Worm (Caenorhabditis elegans) whole organism, young adult: ENCODE measurements around the gene oac-30.

ENCODE experiments used
- C17E4.6 ChIP-seq: fragments of 200-800 bp; sonication (Bioruptor generic); IDR thresholded peaks from 2 replicates; pipeline ENCODE4 v1.3.6; 2022; ENCODE audit warnings: missing genetic modification reagents, missing genetic modification characterization, missing compliant biosample characterization
- F55B11.4 ChIP-seq: sonication (generic microtip); optimal IDR thresholded peaks from 2 replicates; lab custom pipeline; 2016; ENCODE audit warnings: missing compliant biosample characterization, missing genetic modification characterization, borderline replicate concordance; ENCODE audit not compliant: insufficient read depth
- atf-7 ChIP-seq: sonication (generic microtip); optimal IDR thresholded peaks from 2 replicates; lab custom pipeline; 2017; ENCODE audit warnings: mild to moderate bottlenecking, missing genetic modification characterization, missing compliant biosample characterization
- hmg-20 ChIP-seq: fragments of 200-800 bp; sonication (Bioruptor generic); IDR thresholded peaks from 2 replicates; pipeline ENCODE4 v1.3.6; 2022; ENCODE audit warnings: missing genetic modification reagents, missing genetic modification characterization, missing compliant biosample characterization
- nhr-90 ChIP-seq: sonication (generic microtip); optimal IDR thresholded peaks from 2 replicates; lab custom pipeline; 2016; ENCODE audit warnings: missing genotype, mild to moderate bottlenecking, missing genetic modification characterization, missing compliant biosample characterization
- pha-4 ChIP-seq: fragments of 150-350 bp; sonication (generic microtip); optimal IDR thresholded peaks from 2 replicates; lab custom pipeline; 2014; ENCODE audit warnings: missing biosample characterization, missing genetic modification reagents, missing genetic modification characterization
- rcor-1 ChIP-seq: fragments of 200-800 bp; sonication (Bioruptor generic); IDR thresholded peaks from 2 replicates; pipeline ENCODE4 v1.3.6; 2022; ENCODE audit warnings: missing genetic modification reagents, missing genetic modification characterization, missing compliant biosample characterization
- snpc-4 ChIP-seq, 5 experiments: fragments of 150-350 bp in 1 of 5; sonication (generic microtip) in 4 of 5; optimal IDR thresholded peaks; 2 replicates each; lab custom pipeline; 2014 to 2018; ENCODE audit warnings: missing genetic modification characterization in 5 of 5, missing biosample characterization in 3 of 5, antibody characterized with exemption in 2 of 5, mild to moderate bottlenecking in 2 of 5, missing compliant biosample characterization in 2 of 5, missing genotype in 2 of 5, moderate library complexity in 2 of 5, missing genetic modification reagents in 1 of 5
- somi-1 ChIP-seq: fragments of 200-800 bp; sonication (Bioruptor generic); optimal IDR thresholded peaks from 2 replicates; lab custom pipeline; 2018; ENCODE audit warnings: mild to moderate bottlenecking, missing genetic modification characterization, missing compliant biosample characterization
- unc-130 ChIP-seq: sonication (generic microtip); optimal IDR thresholded peaks from 2 replicates; lab custom pipeline; 2016; ENCODE audit warnings: missing genetic modification reagents, missing genetic modification characterization, missing compliant biosample characterization
- ztf-3 ChIP-seq: fragments of 200-800 bp; sonication (Bioruptor generic); optimal IDR thresholded peaks from 2 replicates; lab custom pipeline; 2018; ENCODE audit warnings: mild to moderate bottlenecking, missing genetic modification characterization, missing compliant biosample characterization

DNA sequence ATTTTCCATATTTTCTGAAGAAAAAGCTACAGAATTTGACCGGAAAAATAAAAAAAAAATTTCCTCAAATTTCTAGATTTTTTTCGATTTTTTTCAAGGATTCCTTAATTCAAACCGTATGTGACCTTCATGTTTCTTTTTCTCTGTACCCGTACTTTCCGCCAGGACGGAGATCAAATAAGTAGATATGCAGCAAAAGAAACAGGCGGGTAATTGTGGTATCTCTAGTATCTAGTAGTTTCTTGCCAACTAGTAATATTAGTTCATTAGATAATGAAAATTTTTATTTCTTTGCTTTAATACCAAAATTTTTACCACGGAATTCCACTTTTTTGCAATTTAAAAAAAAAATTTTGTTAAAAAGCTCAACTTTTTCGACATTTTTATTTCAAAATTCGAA is 52.1 kb downstream of the oac-30 start:
- TF ChIP-seq unc-130 (GFP tag; lab: Kevin White, UChicago) (no peak), ztf-3 (GFP tag; lab: Kevin White, UChicago) (no peak), atf-7 (tag; lab: Kevin White, UChicago) (no peak), pha-4 (tag; lab: Kevin White, UChicago) (no peak), snpc-4 (GFP tag; optimal IDR thresholded peaks at IDR 0.05; lab: Kevin White, UChicago) (no peak), snpc-4 (tag; optimal IDR thresholded peaks at IDR 0.05; lab: Kevin White, UChicago) (no peak), C17E4.6 (GFP tag; lab: Robert Waterston, UW) (no peak), hmg-20 (GFP tag; lab: Robert Waterston, UW) (no peak), nhr-90 (tag; lab: Kevin White, UChicago) (no peak), F55B11.4 (tag; lab: Kevin White, UChicago) (no peak), rcor-1 (no peak), somi-1 (GFP tag; lab: Kevin White, UChicago) (no peak)
